Fruit fly (Drosophila melanogaster) whole organism, embryonic: Measurements from ENCODE around the gene Cpr62Bc.

ENCODE experiments used
- Aef1 ChIP-seq: fragments of 200-800 bp; sonication (Bioruptor generic); IDR thresholded peaks from 3 replicates; pipeline ENCODE4 v1.3.6; 2022; ENCODE audit warnings: missing biosample characterization, missing genetic modification characterization
- Asciz ChIP-seq: fragments of 200-800 bp; sonication (Bioruptor generic); optimal IDR thresholded peaks from 2 replicates; lab custom pipeline; 2017; ENCODE audit warnings: missing biosample characterization, mild to moderate bottlenecking, missing genetic modification characterization, missing genetic modification reagents
- BtbVII ChIP-seq: fragments of 200-800 bp; sonication (Bioruptor generic); optimal IDR thresholded peaks from 3 replicates; lab custom pipeline; 2017; ENCODE audit warnings: missing biosample characterization, mild to moderate bottlenecking, missing genetic modification characterization
- CG10979 ChIP-seq: fragments of 200-800 bp; sonication (Bioruptor generic); optimal IDR thresholded peaks from 2 replicates; lab custom pipeline; 2018; ENCODE audit warnings: missing biosample characterization, mild to moderate bottlenecking, missing genetic modification characterization, moderate library complexity
- CG12769 ChIP-seq: fragments of 200-800 bp; sonication (Bioruptor generic); optimal IDR thresholded peaks from 2 replicates; lab custom pipeline; 2019; ENCODE audit warnings: missing biosample characterization, mild to moderate bottlenecking, missing genetic modification characterization, moderate library complexity
- CG15011 ChIP-seq: fragments of 200-800 bp; sonication (Bioruptor generic); optimal IDR thresholded peaks from 3 replicates; lab custom pipeline; 2018; ENCODE audit warnings: missing biosample characterization, mild to moderate bottlenecking, missing genetic modification characterization
- CG15514 ChIP-seq: fragments of 200-800 bp; sonication (Bioruptor generic); optimal IDR thresholded peaks from 3 replicates; lab custom pipeline; 2017; ENCODE audit warnings: missing biosample characterization, missing genetic modification characterization, mild to moderate bottlenecking, moderate library complexity, missing genetic modification reagents
- CG1603 ChIP-seq: fragments of 200-800 bp; sonication (Bioruptor generic); optimal IDR thresholded peaks from 2 replicates; lab custom pipeline; 2019; ENCODE audit warnings: missing biosample characterization, mild to moderate bottlenecking, missing genetic modification characterization, moderate library complexity
- CG17186 ChIP-seq: fragments of 200-800 bp; sonication (Bioruptor generic); optimal IDR thresholded peaks from 3 replicates; lab custom pipeline; 2017; ENCODE audit warnings: missing biosample characterization, missing genetic modification reagents, missing genetic modification characterization
- CG18599 ChIP-seq: fragments of 200-800 bp; sonication (Bioruptor generic); optimal IDR thresholded peaks from 3 replicates; lab custom pipeline; 2017; ENCODE audit warnings: missing biosample characterization, missing genetic modification characterization, mild to moderate bottlenecking, moderate library complexity, missing genetic modification reagents
- CG18764 ChIP-seq: fragments of 200-800 bp; sonication (Bioruptor generic); optimal IDR thresholded peaks from 3 replicates; lab custom pipeline; 2016; ENCODE audit warnings: missing biosample characterization, missing genetic modification characterization
- CG2712 ChIP-seq: fragments of 200-800 bp; optimal IDR thresholded peaks from 3 replicates; lab custom pipeline; 2019; ENCODE audit warnings: missing biosample characterization, mild to moderate bottlenecking, missing genetic modification characterization, moderate library complexity
- CG31365 ChIP-seq: fragments of 200-800 bp; sonication (Bioruptor generic); optimal IDR thresholded peaks from 2 replicates; lab custom pipeline; 2018; ENCODE audit warnings: missing biosample characterization, mild to moderate bottlenecking, missing genetic modification characterization
- CG43689 ChIP-seq: fragments of 200-800 bp; sonication (Bioruptor generic); IDR thresholded peaks from 2 replicates; pipeline ENCODE4 v1.3.6; 2022; ENCODE audit warnings: missing biosample characterization, missing genetic modification characterization
- CG5180 ChIP-seq: fragments of 200-800 bp; sonication (Bioruptor generic); optimal IDR thresholded peaks from 3 replicates; lab custom pipeline; 2017; ENCODE audit warnings: missing biosample characterization, missing genetic modification characterization, mild to moderate bottlenecking, moderate library complexity, missing genetic modification reagents
- CG7372 ChIP-seq: fragments of 200-800 bp; sonication (Bioruptor generic); IDR thresholded peaks from 2 replicates; pipeline ENCODE4 v1.3.6; 2022; ENCODE audit warnings: missing biosample characterization, missing genetic modification characterization
- CG8290 ChIP-seq, 3 experiments: fragments of 200-800 bp; sonication (Bioruptor generic); optimal IDR thresholded peaks; 2 replicates each; lab custom pipeline; 2016 to 2019; ENCODE audit warnings: missing biosample characterization in 3 of 3, missing genetic modification characterization in 3 of 3, mild to moderate bottlenecking in 2 of 3, moderate library complexity in 1 of 3
- CG9215 ChIP-seq: fragments of 200-800 bp; sonication (Bioruptor generic); IDR thresholded peaks from 2 replicates; pipeline ENCODE4 v1.3.6; 2022; ENCODE audit warnings: missing biosample characterization, missing genetic modification characterization
- Camta ChIP-seq: fragments of 200-800 bp; sonication (Bioruptor generic); optimal IDR thresholded peaks from 2 replicates; lab custom pipeline; 2016; ENCODE audit warnings: missing biosample characterization, missing genetic modification characterization
- Hr3 ChIP-seq: fragments of 200-800 bp; sonication (Bioruptor generic); optimal IDR thresholded peaks from 3 replicates; lab custom pipeline; 2016; ENCODE audit warnings: missing biosample characterization, missing genetic modification characterization
- Hr51 ChIP-seq, 2 experiments: fragments of 200-800 bp; sonication (Bioruptor generic); optimal IDR thresholded peaks; 2 replicates in 1 of 2; 3 replicates in 1 of 2; lab custom pipeline; 2016 to 2018; ENCODE audit warnings: missing biosample characterization in 2 of 2, missing genetic modification characterization in 2 of 2, mild to moderate bottlenecking in 1 of 2, moderate library complexity in 1 of 2
- MESR4 ChIP-seq: fragments of 200-800 bp; sonication (Bioruptor generic); optimal IDR thresholded peaks from 2 replicates; lab custom pipeline; 2018; ENCODE audit warnings: missing biosample characterization, mild to moderate bottlenecking, missing genetic modification characterization, moderate library complexity
- Nf-YA ChIP-seq: fragments of 200-800 bp; sonication (Bioruptor generic); IDR thresholded peaks from 2 replicates; pipeline ENCODE4 v1.3.6; 2022; ENCODE audit warnings: missing biosample characterization, missing genetic modification characterization
- Nf-YC ChIP-seq: fragments of 200-800 bp; optimal IDR thresholded peaks from 3 replicates; lab custom pipeline; 2019; ENCODE audit warnings: missing biosample characterization, mild to moderate bottlenecking, missing genetic modification characterization, moderate library complexity
- Poxn ChIP-seq: fragments of 200-800 bp; sonication (Bioruptor generic); IDR thresholded peaks from 2 replicates; pipeline ENCODE4 v1.3.6; 2022; ENCODE audit warnings: missing biosample characterization, missing genetic modification characterization
- Sox102F ChIP-seq: fragments of 200-800 bp; sonication (Bioruptor generic); optimal IDR thresholded peaks from 2 replicates; lab custom pipeline; 2018; ENCODE audit warnings: missing biosample characterization, mild to moderate bottlenecking, missing genetic modification characterization, moderate library complexity
- Trl ChIP-seq, 3 experiments: fragments of >200 bp in 2 of 3; fragments of 200-800 bp in 1 of 3; sonication (Bioruptor generic) in 1 of 3; optimal IDR thresholded peaks; 2 replicates in 1 of 3; 3 replicates in 2 of 3; lab custom pipeline; 2016 to 2017; ENCODE audit warnings: missing biosample characterization in 1 of 3, missing genetic modification characterization in 1 of 3
- bab2 ChIP-seq: fragments of 200-800 bp; sonication (Bioruptor generic); optimal IDR thresholded peaks from 2 replicates; lab custom pipeline; 2016; ENCODE audit warnings: missing biosample characterization, missing genetic modification characterization
- bbx ChIP-seq: fragments of 200-800 bp; sonication (Bioruptor generic); IDR thresholded peaks from 2 replicates; pipeline ENCODE4 v1.3.6; 2022; ENCODE audit warnings: missing biosample characterization, missing genetic modification characterization; ENCODE audit not compliant: partially characterized antibody
- bowl ChIP-seq: fragments of 200-800 bp; sonication (Bioruptor generic); IDR thresholded peaks from 2 replicates; pipeline ENCODE4 v1.3.6; 2022; ENCODE audit warnings: missing biosample characterization, missing genetic modification characterization
- chn ChIP-seq: fragments of 200-800 bp; sonication (Bioruptor generic); optimal IDR thresholded peaks from 2 replicates; lab custom pipeline; 2016; ENCODE audit warnings: missing biosample characterization, missing genetic modification characterization
- da ChIP-seq: fragments of 200-800 bp; sonication (Bioruptor generic); optimal IDR thresholded peaks from 2 replicates; lab custom pipeline; 2016; ENCODE audit warnings: missing biosample characterization, missing genetic modification characterization
- danr ChIP-seq: fragments of 200-800 bp; sonication (Bioruptor generic); IDR thresholded peaks from 2 replicates; pipeline ENCODE4 v1.3.6; 2022; ENCODE audit warnings: missing biosample characterization, missing genetic modification characterization
- dmrt11E ChIP-seq: fragments of 200-800 bp; sonication (Bioruptor generic); optimal IDR thresholded peaks from 3 replicates; lab custom pipeline; 2018; ENCODE audit warnings: missing biosample characterization, mild to moderate bottlenecking, missing genetic modification characterization, moderate library complexity
- en ChIP-seq: fragments of 200-800 bp; sonication (Bioruptor generic); optimal IDR thresholded peaks from 2 replicates; lab custom pipeline; 2016; ENCODE audit warnings: missing biosample characterization, missing genetic modification characterization
- esg ChIP-seq: fragments of 200-800 bp; sonication (Bioruptor generic); conservative IDR thresholded peaks from 2 replicates; pipeline ENCODE4 v1.3.6; 2022; ENCODE audit warnings: missing biosample characterization, missing genetic modification characterization
- fru ChIP-seq: fragments of >200 bp; optimal IDR thresholded peaks from 2 replicates; lab custom pipeline; 2017
- fu2 ChIP-seq: fragments of 200-800 bp; sonication (Bioruptor generic); optimal IDR thresholded peaks from 2 replicates; lab custom pipeline; 2016; ENCODE audit warnings: missing biosample characterization, missing genetic modification characterization
- ham ChIP-seq: fragments of 200-800 bp; sonication (Bioruptor generic); IDR thresholded peaks from 2 replicates; pipeline ENCODE4 v1.3.6; 2022; ENCODE audit warnings: missing biosample characterization, missing genetic modification characterization
- lab ChIP-seq: fragments of 200-800 bp; sonication (Bioruptor generic); optimal IDR thresholded peaks from 3 replicates; lab custom pipeline; 2017; ENCODE audit warnings: missing biosample characterization, missing genetic modification characterization, mild to moderate bottlenecking, moderate library complexity, missing genetic modification reagents
- lilli ChIP-seq: fragments of 200-800 bp; sonication (Bioruptor generic); optimal IDR thresholded peaks from 3 replicates; lab custom pipeline; 2016; ENCODE audit warnings: missing biosample characterization, missing genetic modification characterization
- lola ChIP-seq, 3 experiments: fragments of >200 bp in 2 of 3; fragments of 200-800 bp in 1 of 3; sonication (Bioruptor generic) in 1 of 3; optimal IDR thresholded peaks; 2 replicates each; lab custom pipeline; 2017 to 2019; ENCODE audit warnings: missing biosample characterization in 3 of 3, missing genetic modification characterization in 3 of 3, mild to moderate bottlenecking in 1 of 3, moderate library complexity in 1 of 3
- mam ChIP-seq: fragments of 200-800 bp; sonication (Bioruptor generic); optimal IDR thresholded peaks from 3 replicates; lab custom pipeline; 2016; ENCODE audit warnings: missing biosample characterization, missing genetic modification characterization
- mld ChIP-seq: fragments of 200-800 bp; sonication (Bioruptor generic); IDR thresholded peaks from 3 replicates; pipeline ENCODE4 v1.3.6; 2022; ENCODE audit warnings: missing biosample characterization, missing genetic modification characterization; ENCODE audit not compliant: partially characterized antibody
- oc ChIP-seq: fragments of 200-800 bp; sonication (Bioruptor generic); optimal IDR thresholded peaks from 2 replicates; lab custom pipeline; 2018; ENCODE audit warnings: missing biosample characterization, mild to moderate bottlenecking, missing genetic modification characterization, moderate library complexity
- tio ChIP-seq: fragments of 200-800 bp; sonication (Bioruptor generic); optimal IDR thresholded peaks from 2 replicates; lab custom pipeline; 2017; ENCODE audit warnings: missing biosample characterization, missing genetic modification characterization, inconsistent platforms
- unc-4 ChIP-seq: fragments of 200-800 bp; sonication (Bioruptor generic); IDR thresholded peaks from 2 replicates; pipeline ENCODE4 v1.3.6; 2022; ENCODE audit warnings: missing biosample characterization, missing genetic modification characterization; ENCODE audit not compliant: partially characterized antibody

Gene Cpr62Bc

dm6 chr3L:1861794-1862447, 20.0 kb upstream of the Cpr62Bc start, which contains the start of gene Rap1 (continued):
- TF ChIP-seq bowl (GFP tag; lab: Robert Waterston, UW) (no peak), Sox102F (GFP tag; lab: Kevin White, UChicago) (peak; percentile 28), CG17186 (GFP tag; lab: Kevin White, UChicago) (peak; percentile 69), chn (GFP tag; lab: Kevin White, UChicago) (peak; percentile 45), CG18764 (GFP tag; lab: Kevin White, UChicago) (peak; percentile 21), Nf-YA (GFP tag; lab: Robert Waterston, UW) (peak; percentile 21; the same call in 1 of the 2 replicates), tio (GFP tag; lab: Kevin White, UChicago) (no peak), CG7372 (peak; percentile 44; the same call in 1 of the 2 replicates), fu2 (GFP tag; lab: Kevin White, UChicago) (peak; percentile 29), en (GFP tag; lab: Kevin White, UChicago) (no peak), Aef1 (GFP tag; lab: Robert Waterston, UW) (peak; percentile 74), da (no peak), Trl (optimal IDR thresholded peaks at IDR 0.05; lab: Kevin White, UChicago) (no peak), Trl (GFP tag; optimal IDR thresholded peaks at IDR 0.05; lab: Kevin White, UChicago) (peak; percentile 58), CG43689 (GFP tag; lab: Robert Waterston, UW) (no peak), dmrt11E (peak; percentile 57), MESR4 (GFP tag; lab: Kevin White, UChicago) (peak; percentile 72), esg (GFP tag; lab: Robert Waterston, UW) (peak; percentile 26; the same call in 1 of the 2 replicates), CG5180 (no peak), Hr51 (GFP tag; optimal IDR thresholded peaks at IDR 0.05; lab: Kevin White, UChicago) (peak in 1 of 2 experiments; percentile 39), Camta (peak; percentile 50), Poxn (GFP tag; lab: Robert Waterston, UW) (0 out of 2 replicates have a peak, but pooled peaks have one; percentile 26), fru (no peak), lab (peak; percentile 65), CG2712 (tag; lab: Kevin White, UChicago) (peak; percentile 79), ham (GFP tag; lab: Robert Waterston, UW) (peak; percentile 7; the same call in 1 of the 2 replicates), Nf-YC (tag; lab: Kevin White, UChicago) (peak; percentile 68), CG12769 (tag; lab: Kevin White, UChicago) (no peak), CG31365 (tag; lab: Kevin White, UChicago) (no peak), unc-4 (GFP tag; lab: Robert Waterston, UW) (peak; percentile 91), lilli (GFP tag; lab: Kevin White, UChicago) (peak; percentile 67), CG15514 (GFP tag; lab: Kevin White, UChicago) (peak; percentile 86), mam (GFP tag; lab: Kevin White, UChicago) (peak; percentile 81), danr (GFP tag; lab: Robert Waterston, UW) (0 out of 2 replicates have a peak, but pooled peaks have one; percentile 30), Asciz (GFP tag; lab: Kevin White, UChicago) (no peak), BtbVII (GFP tag; lab: Kevin White, UChicago) (no peak), bbx (GFP tag; lab: Robert Waterston, UW) (peak; percentile 90), CG1603 (tag; lab: Kevin White, UChicago) (peak; percentile 42), bab2 (GFP tag; lab: Kevin White, UChicago) (peak; percentile 42), CG9215 (GFP tag; lab: Robert Waterston, UW) (peak; percentile 82), CG15011 (no peak), CG18599 (peak; percentile 71), oc (tag; lab: Kevin White, UChicago) (no peak), Hr3 (GFP tag; lab: Kevin White, UChicago) (peak; percentile 54), lola (GFP tag; optimal IDR thresholded peaks at IDR 0.05; lab: Kevin White, UChicago) (peak in 1 of 3 experiments; percentile 43), CG10979 (peak; percentile 48), mld (GFP tag; lab: Robert Waterston, UW) (peak; percentile 88), CG8290 (GFP tag; optimal IDR thresholded peaks at IDR 0.05; lab: Kevin White, UChicago) (peak; percentile 85), CG8290 (tag; optimal IDR thresholded peaks at IDR 0.05; lab: Kevin White, UChicago) (peak in 1 of 2 experiments; percentile 55)
